Fruit fly (Drosophila melanogaster) whole organism, embryonic: ENCODE measurements around the gene Calr.

Experiments
- Ada2b ChIP-seq: fragments of 200-800 bp; sonication (Bioruptor generic); IDR thresholded peaks from 2 replicates; pipeline ENCODE4 v1.3.6; 2022; ENCODE audit warnings: missing biosample characterization, missing genetic modification characterization
- Asciz ChIP-seq: fragments of 200-800 bp; sonication (Bioruptor generic); optimal IDR thresholded peaks from 2 replicates; lab custom pipeline; 2017; ENCODE audit warnings: missing biosample characterization, mild to moderate bottlenecking, missing genetic modification characterization, missing genetic modification reagents
- BEAF-32 ChIP-seq: fragments of 200-800 bp; sonication (Bioruptor generic); optimal IDR thresholded peaks from 3 replicates; lab custom pipeline; 2017; ENCODE audit warnings: missing biosample characterization, missing genetic modification characterization, mild to moderate bottlenecking, moderate library complexity, missing genetic modification reagents
- CG10274 ChIP-seq: fragments of 200-800 bp; sonication (Bioruptor generic); optimal IDR thresholded peaks from 3 replicates; lab custom pipeline; 2017; ENCODE audit warnings: missing biosample characterization, mild to moderate bottlenecking, missing genetic modification characterization
- CG10654 ChIP-seq: fragments of 200-800 bp; sonication (Bioruptor generic); optimal IDR thresholded peaks from 2 replicates; lab custom pipeline; 2016; ENCODE audit warnings: missing biosample characterization, missing genetic modification characterization
- CG11504 ChIP-seq: fragments of 200-800 bp; sonication (Bioruptor generic); optimal IDR thresholded peaks from 3 replicates; lab custom pipeline; 2019; ENCODE audit warnings: missing biosample characterization, mild to moderate bottlenecking, missing genetic modification characterization, moderate library complexity
- CG11560 ChIP-seq: fragments of 200-800 bp; sonication (Bioruptor generic); IDR thresholded peaks from 3 replicates; pipeline ENCODE4 v1.3.6; 2022; ENCODE audit warnings: missing biosample characterization, missing genetic modification characterization
- CG15479 ChIP-seq: fragments of 200-800 bp; sonication (Bioruptor generic); optimal IDR thresholded peaks from 3 replicates; lab custom pipeline; 2019; ENCODE audit warnings: missing biosample characterization, mild to moderate bottlenecking, missing genetic modification characterization, moderate library complexity
- CG16779 ChIP-seq: fragments of 200-800 bp; sonication (Bioruptor generic); IDR thresholded peaks from 2 replicates; pipeline ENCODE4 v1.3.6; 2022; ENCODE audit warnings: missing biosample characterization, missing genetic modification characterization
- CG16815 ChIP-seq: fragments of 200-800 bp; sonication (Bioruptor generic); optimal IDR thresholded peaks from 3 replicates; lab custom pipeline; 2017; ENCODE audit warnings: missing biosample characterization, mild to moderate bottlenecking, missing genetic modification characterization
- CG17361 ChIP-seq: fragments of 200-800 bp; sonication (Bioruptor generic); IDR thresholded peaks from 3 replicates; pipeline ENCODE4 v1.3.6; 2022; ENCODE audit warnings: missing biosample characterization, missing genetic modification characterization
- CG18599 ChIP-seq: fragments of 200-800 bp; sonication (Bioruptor generic); optimal IDR thresholded peaks from 3 replicates; lab custom pipeline; 2017; ENCODE audit warnings: missing biosample characterization, missing genetic modification characterization, mild to moderate bottlenecking, moderate library complexity, missing genetic modification reagents
- CG2129 ChIP-seq: fragments of 200-800 bp; sonication (Bioruptor generic); IDR thresholded peaks from 2 replicates; pipeline ENCODE4 v1.3.6; 2022; ENCODE audit warnings: missing biosample characterization, missing genetic modification characterization; ENCODE audit not compliant: partially characterized antibody
- CG2712 ChIP-seq: fragments of 200-800 bp; optimal IDR thresholded peaks from 3 replicates; lab custom pipeline; 2019; ENCODE audit warnings: missing biosample characterization, mild to moderate bottlenecking, missing genetic modification characterization, moderate library complexity
- CG30020 ChIP-seq: fragments of 200-800 bp; optimal IDR thresholded peaks from 2 replicates; lab custom pipeline; 2019; ENCODE audit warnings: missing biosample characterization, mild to moderate bottlenecking, missing genetic modification characterization, moderate library complexity
- CG33557 ChIP-seq: fragments of 200-800 bp; sonication (Bioruptor generic); optimal IDR thresholded peaks from 2 replicates; lab custom pipeline; 2019; ENCODE audit warnings: missing biosample characterization, mild to moderate bottlenecking, missing genetic modification characterization, moderate library complexity
- CG3407 ChIP-seq: fragments of 200-800 bp; sonication (Bioruptor generic); optimal IDR thresholded peaks from 2 replicates; lab custom pipeline; 2018; ENCODE audit warnings: missing biosample characterization, mild to moderate bottlenecking, missing genetic modification characterization
- CG4404 ChIP-seq: fragments of 200-800 bp; sonication (Bioruptor generic); IDR thresholded peaks from 2 replicates; pipeline ENCODE4 v1.3.6; 2022; ENCODE audit warnings: missing biosample characterization, missing genetic modification characterization
- CG8478 ChIP-seq: fragments of >200 bp; optimal IDR thresholded peaks from 2 replicates; lab custom pipeline; 2018
- D19A ChIP-seq: fragments of 200-800 bp; optimal IDR thresholded peaks from 3 replicates; lab custom pipeline; 2019; ENCODE audit warnings: missing biosample characterization, mild to moderate bottlenecking, missing genetic modification characterization, moderate library complexity
- ERR ChIP-seq: fragments of 200-800 bp; sonication (Bioruptor generic); optimal IDR thresholded peaks from 2 replicates; lab custom pipeline; 2016; ENCODE audit warnings: missing biosample characterization, missing genetic modification characterization
- Ets65A ChIP-seq: fragments of 200-800 bp; sonication (Bioruptor generic); peaks from one replicate; lab custom pipeline; 2016; ENCODE audit warnings: missing biosample characterization, missing genetic modification characterization
- Nf-YC ChIP-seq: fragments of 200-800 bp; optimal IDR thresholded peaks from 3 replicates; lab custom pipeline; 2019; ENCODE audit warnings: missing biosample characterization, mild to moderate bottlenecking, missing genetic modification characterization, moderate library complexity
- Optix ChIP-seq: fragments of 200-800 bp; sonication (Bioruptor generic); IDR thresholded peaks from 3 replicates; pipeline ENCODE4 v1.3.6; 2022; ENCODE audit warnings: missing biosample characterization, missing genetic modification characterization
- Spps ChIP-seq: fragments of 200-800 bp; sonication (Bioruptor generic); optimal IDR thresholded peaks from 2 replicates; lab custom pipeline; 2018; ENCODE audit warnings: missing biosample characterization, mild to moderate bottlenecking, missing genetic modification characterization
- ato ChIP-seq: fragments of 200-800 bp; sonication (Bioruptor generic); IDR thresholded peaks from 2 replicates; pipeline ENCODE4 v1.3.6; 2022; ENCODE audit warnings: missing biosample characterization, missing genetic modification characterization; ENCODE audit not compliant: partially characterized antibody
- chinmo ChIP-seq: fragments of 200-800 bp; sonication (Bioruptor generic); IDR thresholded peaks from 4 replicates; pipeline ENCODE4 v1.3.6; 2022; ENCODE audit warnings: missing biosample characterization, missing genetic modification characterization; ENCODE audit not compliant: partially characterized antibody
- chm ChIP-seq: fragments of 200-800 bp; sonication (Bioruptor generic); IDR thresholded peaks from 2 replicates; pipeline ENCODE4 v1.3.6; 2022; ENCODE audit warnings: missing biosample characterization, missing genetic modification characterization
- corto ChIP-seq: fragments of 200-800 bp; sonication (Bioruptor generic); optimal IDR thresholded peaks from 2 replicates; lab custom pipeline; 2016; ENCODE audit warnings: missing biosample characterization, mild to moderate bottlenecking, missing genetic modification characterization, moderate library complexity
- gfzf ChIP-seq: fragments of 200-800 bp; sonication (Bioruptor generic); optimal IDR thresholded peaks from 2 replicates; lab custom pipeline; 2016; ENCODE audit warnings: missing biosample characterization, mild to moderate bottlenecking, missing genetic modification characterization, moderate library complexity
- grn ChIP-seq: fragments of 200-800 bp; sonication (Bioruptor generic); optimal IDR thresholded peaks from 3 replicates; lab custom pipeline; 2017; ENCODE audit warnings: missing biosample characterization, missing genetic modification characterization
- jumu ChIP-seq: fragments of 200-800 bp; sonication (Bioruptor generic); optimal IDR thresholded peaks from 3 replicates; lab custom pipeline; 2016; ENCODE audit warnings: missing biosample characterization, missing genetic modification characterization
- mld ChIP-seq: fragments of 200-800 bp; sonication (Bioruptor generic); IDR thresholded peaks from 3 replicates; pipeline ENCODE4 v1.3.6; 2022; ENCODE audit warnings: missing biosample characterization, missing genetic modification characterization; ENCODE audit not compliant: partially characterized antibody
- onecut ChIP-seq: fragments of 200-800 bp; sonication (Bioruptor generic); IDR thresholded peaks from 2 replicates; pipeline ENCODE4 v1.3.6; 2022; ENCODE audit warnings: missing biosample characterization, missing genetic modification characterization
- repo ChIP-seq: fragments of 200-800 bp; sonication (Bioruptor generic); optimal IDR thresholded peaks from 2 replicates; lab custom pipeline; 2016; ENCODE audit warnings: missing biosample characterization, missing genetic modification characterization
- so ChIP-seq: fragments of 200-800 bp; sonication (Bioruptor generic); IDR thresholded peaks from 3 replicates; pipeline ENCODE4 v1.3.6; 2022; ENCODE audit warnings: missing biosample characterization, missing genetic modification characterization
- sr ChIP-seq: fragments of 200-800 bp; sonication (Bioruptor generic); IDR thresholded peaks from 3 replicates; pipeline ENCODE4 v1.3.6; 2022; ENCODE audit warnings: missing biosample characterization, missing genetic modification characterization
- tio ChIP-seq: fragments of 200-800 bp; sonication (Bioruptor generic); optimal IDR thresholded peaks from 2 replicates; lab custom pipeline; 2017; ENCODE audit warnings: missing biosample characterization, missing genetic modification characterization, inconsistent platforms
- vnd ChIP-seq: fragments of 200-800 bp; sonication (Bioruptor generic); IDR thresholded peaks from 3 replicates; pipeline ENCODE4 v1.3.6; 2022; ENCODE audit warnings: missing biosample characterization, missing genetic modification characterization; ENCODE audit not compliant: partially characterized antibody
- wor ChIP-seq: fragments of 200-800 bp; sonication (Bioruptor generic); IDR thresholded peaks from 2 replicates; pipeline ENCODE4 v1.3.6; 2022; ENCODE audit warnings: missing biosample characterization, missing genetic modification characterization

Gene Calr

DNA sequence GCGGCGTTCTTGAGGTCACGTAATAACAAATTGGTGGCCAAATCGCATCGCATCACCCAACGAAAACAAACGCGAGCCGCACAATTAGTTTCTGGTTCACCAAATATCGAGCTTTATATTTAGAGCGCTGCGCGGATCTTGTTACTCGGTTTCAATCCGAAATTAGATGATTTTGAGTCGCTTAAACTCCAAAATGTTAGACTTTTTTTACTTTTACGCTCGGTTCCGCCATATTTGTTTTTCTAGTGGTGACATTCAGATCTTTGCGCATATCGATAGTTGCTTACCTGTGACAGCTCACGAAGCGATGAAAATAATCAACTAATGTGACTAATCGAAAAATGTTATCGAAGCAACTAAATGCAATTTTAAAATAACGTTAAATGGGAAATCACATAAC, 6.7 kb upstream of the Calr start, which contains the start of gene Scm (continued):
- TF ChIP-seq chinmo (GFP tag; lab: Robert Waterston, UW) (peak; percentile 78; the same call in 1 of the 4 replicates), vnd (GFP tag; lab: Robert Waterston, UW) (peak; percentile 78), ERR (GFP tag; lab: Kevin White, UChicago) (no peak)

DNA sequence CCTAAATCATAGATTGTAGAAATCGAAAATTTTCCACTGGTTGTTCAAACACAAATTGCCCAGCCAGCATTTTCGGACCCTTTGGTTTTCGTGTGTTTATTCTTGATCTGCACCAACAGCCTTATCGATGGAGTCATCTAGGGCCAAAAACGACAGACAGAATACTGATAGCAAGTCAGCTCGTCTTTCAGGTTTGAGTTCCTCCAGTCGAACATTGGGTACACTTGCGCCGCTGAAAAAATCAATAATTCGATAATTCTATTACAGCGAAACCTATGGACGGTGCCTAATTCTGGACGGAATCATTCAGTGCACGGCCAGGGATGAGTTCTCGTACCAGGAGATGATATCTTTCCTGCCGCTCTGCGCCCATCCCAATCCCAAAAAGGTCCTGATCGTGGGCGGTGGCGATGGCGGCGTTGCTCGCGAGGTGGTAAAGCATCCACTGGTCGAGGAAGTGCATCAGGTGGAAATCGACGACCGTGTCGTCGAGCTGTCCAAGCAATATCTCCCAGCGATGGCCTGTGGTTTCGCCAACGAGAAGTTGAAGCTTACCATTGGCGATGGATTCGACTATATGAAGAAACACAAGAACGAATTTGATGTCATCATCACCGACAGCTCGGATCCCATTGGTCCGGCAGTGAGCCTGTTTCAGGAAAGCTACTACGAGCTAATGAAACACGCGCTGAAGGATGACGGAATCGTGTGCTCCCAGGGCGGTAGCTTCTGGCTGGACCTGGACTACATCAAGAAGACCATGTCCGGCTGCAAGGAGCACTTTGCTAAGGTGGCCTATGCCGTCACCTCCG, 1.7 kb upstream of the Calr start:
- TF ChIP-seq wor (GFP tag; lab: Robert Waterston, UW) (no peak), Ada2b (GFP tag; lab: Robert Waterston, UW) (no peak), BEAF-32 (no peak), CG11504 (no peak), CG17361 (GFP tag; lab: Robert Waterston, UW) (no peak), so (GFP tag; lab: Robert Waterston, UW) (no peak), gfzf (no peak), repo (GFP tag; lab: Kevin White, UChicago) (no peak), CG16815 (GFP tag; lab: Kevin White, UChicago) (no peak), CG30020 (tag; lab: Kevin White, UChicago) (no peak), D19A (peak; percentile 67), CG10274 (no peak), jumu (no peak), grn (GFP tag; lab: Kevin White, UChicago) (peak; percentile 47), CG16779 (GFP tag; lab: Robert Waterston, UW) (no peak), Optix (no peak), CG2712 (tag; lab: Kevin White, UChicago) (no peak), Ets65A (peak; percentile 91), CG15479 (GFP tag; lab: Kevin White, UChicago) (peak; percentile 72), CG18599 (GFP tag; lab: Kevin White, UChicago) (no peak), tio (GFP tag; lab: Kevin White, UChicago) (no peak), Asciz (GFP tag; lab: Kevin White, UChicago) (no peak), onecut (peak; percentile 81), CG4404 (GFP tag; lab: Robert Waterston, UW) (no peak), CG33557 (GFP tag; lab: Kevin White, UChicago) (no peak), ato (GFP tag; lab: Robert Waterston, UW) (0 out of 2 replicates have a peak, but pooled peaks have one; percentile 23), chm (GFP tag; lab: Robert Waterston, UW) (no peak), Spps (no peak), CG11560 (no peak), CG10654 (GFP tag; lab: Kevin White, UChicago) (no peak), CG2129 (GFP tag; lab: Robert Waterston, UW) (no peak), CG3407 (GFP tag; lab: Kevin White, UChicago) (no peak), Nf-YC (tag; lab: Kevin White, UChicago) (no peak), sr (GFP tag; lab: Robert Waterston, UW) (no peak), corto (GFP tag; lab: Kevin White, UChicago) (no peak), mld (GFP tag; lab: Robert Waterston, UW) (no peak), CG8478 (lab: Kevin White, UChicago) (peak; percentile 27)
